Worm (Caenorhabditis elegans): ENCODE measurements around the gene nhr-41.
"Not testable (repeated sequence)": the region's sequence is repeated elsewhere in the genome, so short reads cannot be mapped to it uniquely, and the experiment has no call there.

The nhr-41 gene

DNA sequence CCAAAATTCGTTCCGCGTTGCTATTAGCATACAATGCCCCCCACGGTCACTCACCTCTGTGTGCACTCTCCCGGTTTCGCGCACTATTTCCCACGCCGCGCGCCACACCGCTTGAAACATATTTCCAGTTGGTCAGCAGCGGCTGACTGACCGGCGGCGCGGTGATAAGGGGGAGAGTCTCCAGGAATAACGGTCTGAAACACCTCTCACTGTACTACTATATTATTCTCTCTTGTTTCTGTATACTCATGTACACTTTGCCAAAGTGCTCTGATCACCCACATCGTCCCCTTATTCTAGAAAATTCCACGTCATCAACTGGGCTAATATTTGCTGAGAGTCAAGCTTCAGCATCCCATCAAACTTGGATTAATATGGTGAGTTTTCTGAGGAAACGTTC is at the start of gene nhr-41:
Gene nhr-41 (plus strand): TSS at position 301 of the 400 bp plus-strand sequence.
- TF ChIP-seq daf-16 (GFP tag; optimal IDR thresholded peaks at IDR 0.05) (no peak), daf-16 (tag; optimal IDR thresholded peaks at IDR 0.05) (peak; percentile 4), skn-1 (tag; optimal IDR thresholded peaks at IDR 0.05) (no peak), hlh-11 (tag; optimal IDR thresholded peaks at IDR 0.05) (peak; percentile 33), set-16 (GFP tag; IDR thresholded peaks at IDR 0.05) (peak; percentile 38; the same call in 1 of the 2 replicates)

- TF ChIP-seq egl-27, nhr-102, ceh-62 (tag; optimal IDR thresholded peaks at IDR 0.05): not testable (repeated sequence)
Measured at ce11 chrIV:1340788-1341187, 45.2 kb upstream of the nhr-41 start, which contains the start of gene F58F6.6. F58F6.6 (plus strand) TSS chrIV:1341088.

- TF ChIP-seq unc-130 (GFP tag; optimal IDR thresholded peaks at IDR 0.05); T20F7.1 (GFP tag; optimal IDR thresholded peaks at IDR 0.05); arid-1 (GFP tag; conservative IDR thresholded peaks at IDR 0.05): not testable (repeated sequence)
Measured at ce11 chrIV:1343379-1343778, 42.6 kb upstream of the nhr-41 start, which contains the start of gene F58F6.5. F58F6.5 (plus strand) TSS chrIV:1343679.

DNA sequence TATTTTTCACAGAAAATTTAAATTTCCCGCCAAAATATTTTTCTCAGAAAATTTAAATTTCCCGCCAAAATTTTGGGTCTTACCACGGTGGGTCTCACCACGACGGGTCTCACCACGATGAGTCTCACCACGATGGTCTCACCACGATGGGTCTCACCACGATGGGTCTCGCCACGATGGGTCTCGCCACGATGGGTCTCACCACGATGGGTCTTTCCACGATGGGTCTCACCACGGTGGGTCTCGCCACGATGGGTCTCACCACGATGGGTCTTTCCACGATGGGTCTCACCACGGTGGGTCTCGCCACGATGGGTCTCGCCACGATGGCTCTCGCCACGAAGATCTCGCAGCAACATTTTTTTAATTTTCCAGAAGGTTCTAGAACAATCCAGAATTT is 40.6 kb upstream of the nhr-41 start:
- peak; percentile 77 for TF ChIP-seq set-16 (GFP tag; IDR thresholded peaks at IDR 0.05)

- peak; percentile 63 for TF ChIP-seq dpl-1 (GFP tag; optimal IDR thresholded peaks at IDR 0.05)
- peak; percentile 18; the same call in 1 of the 2 replicates for TF ChIP-seq dmd-6 (GFP tag; IDR thresholded peaks at IDR 0.05)
- peak in 1 of 2 experiments; percentile 67 for TF ChIP-seq hif-1 (tag; optimal IDR thresholded peaks at IDR 0.05)
- no peak for TF ChIP-seq rbr-2 (tag; optimal IDR thresholded peaks at IDR 0.05)
- peak in 1 of 2 experiments; percentile 42 for TF ChIP-seq lsy-2 (tag; optimal IDR thresholded peaks at IDR 0.05)
- no peak for TF ChIP-seq lin-15B (tag; optimal IDR thresholded peaks at IDR 0.05)
- TF ChIP-seq lin-1 (GFP tag; IDR thresholded peaks at IDR 0.05), result no peak
- TF ChIP-seq lin-38 (GFP tag; IDR thresholded peaks at IDR 0.05), result peak; percentile 47; the same call in 1 of the 2 replicates
- TF ChIP-seq mep-1 (tag; optimal IDR thresholded peaks at IDR 0.05), result peak; percentile 27
- peak; percentile 94 for TF ChIP-seq aha-1 (tag)
- peak; percentile 12 for TF ChIP-seq hlh-30 (tag; optimal IDR thresholded peaks at IDR 0.05; ENCODE audit: insufficient read depth)
- TF ChIP-seq nhr-102 (tag; optimal IDR thresholded peaks at IDR 0.05), result no peak
- TF ChIP-seq unc-130 (GFP tag; optimal IDR thresholded peaks at IDR 0.05), result peak; percentile 35
- peak; percentile 95 for TF ChIP-seq mes-2 (tag; optimal IDR thresholded peaks at IDR 0.05; ENCODE audit: poor library complexity, severe bottlenecking)
Measured at ce11 chrIV:1346981-1347380, 39.0 kb upstream of the nhr-41 start, which contains the start of gene rfc-2. rfc-2 (plus strand) TSS chrIV:1347314.

ce11 chrIV:1349352-1349751 is 36.7 kb upstream of the nhr-41 start:
- TF ChIP-seq aha-1 (tag) (peak; percentile 91), nhr-25 (tag; optimal IDR thresholded peaks at IDR 0.05; ENCODE audit: borderline replicate concordance, insufficient read depth) (no peak)

- TF ChIP-seq T26A8.4 (GFP tag; IDR thresholded peaks at IDR 0.05), result 0 out of 2 replicates have a peak, but pooled peaks have one; percentile 38
- peak; percentile 50; the same call in 1 of the 2 replicates for TF ChIP-seq F44E2.7 (GFP tag; IDR thresholded peaks at IDR 0.05)
- no peak for TF ChIP-seq lin-13 (GFP tag; optimal IDR thresholded peaks at IDR 0.05)
- peak; percentile 11 for TF ChIP-seq ama-1 (optimal IDR thresholded peaks at IDR 0.05)
- TF ChIP-seq set-16 (GFP tag; IDR thresholded peaks at IDR 0.05), result peak; percentile 95
- TF ChIP-seq sdz-12 (GFP tag; optimal IDR thresholded peaks at IDR 0.05), result peak; percentile 24
- no peak for TF ChIP-seq daf-19 (GFP tag; conservative IDR thresholded peaks at IDR 0.05)
Measured at ce11 chrIV:1353811-1354210, 32.2 kb upstream of the nhr-41 start.

All from whole organism, L4 larva.